Fruit fly (Drosophila melanogaster) whole organism, larva: ENCODE results near the gene GluRIIA.

Experiments
- noc ChIP-seq: fragments of 200-800 bp; sonication (Bioruptor generic); optimal IDR thresholded peaks from 3 replicates; lab custom pipeline; 2019; ENCODE audit warnings: missing biosample characterization, mild to moderate bottlenecking, missing genetic modification characterization, moderate library complexity

GluRIIA gene

dm6 chr2L:5554818-5555217 is at the start of gene GluRIIA:
Gene GluRIIA, plus strand, starts transcription at chr2L:5555072.
- no peak for TF ChIP-seq noc (tag; lab: Kevin White, UChicago)

dm6 chr2L:5505130-5505529 is 49.7 kb upstream of the GluRIIA start:
- TF ChIP-seq noc (tag; lab: Kevin White, UChicago): no peak

- TF ChIP-seq noc (tag; lab: Kevin White, UChicago): no peak
Observed at dm6 chr2L:5507082-5507481, 47.8 kb upstream of the GluRIIA start.

- no peak for TF ChIP-seq noc (tag; lab: Kevin White, UChicago)
Observed at dm6 chr2L:5507823-5508438, 46.9 kb upstream of the GluRIIA start.

- no peak for TF ChIP-seq noc (tag; lab: Kevin White, UChicago)
Observed at dm6 chr2L:5514946-5515345, 39.9 kb upstream of the GluRIIA start.

dm6 chr2L:5517393-5517792 is 37.5 kb upstream of the GluRIIA start, which contains the start of gene CG14020:
Gene CG14020, plus strand, starts transcription at chr2L:5517737.
- no peak for TF ChIP-seq noc (tag; lab: Kevin White, UChicago)

dm6 chr2L:5519846-5520384 is 35.0 kb upstream of the GluRIIA start, which contains the start of the genes CG7382 and cl:
Gene CG7382, minus strand, starts transcription at chr2L:5519896.
Gene cl, plus strand, starts transcription at chr2L:5520135.
- no peak for TF ChIP-seq noc (tag; lab: Kevin White, UChicago)

- TF ChIP-seq noc (tag; lab: Kevin White, UChicago): no peak
Observed at dm6 chr2L:5520757-5521156, 34.1 kb upstream of the GluRIIA start.

dm6 chr2L:5523848-5524473 is 30.9 kb upstream of the GluRIIA start, which contains the start of the genes Vps52 and Elp4:
Gene Vps52, minus strand, starts transcription at chr2L:5523898.
Gene Elp4, plus strand, starts transcription at chr2L:5524139.
- peak; percentile 75 for TF ChIP-seq noc (tag; lab: Kevin White, UChicago)

- TF ChIP-seq noc (tag; lab: Kevin White, UChicago): no peak
Observed at dm6 chr2L:5525723-5526122, 29.1 kb upstream of the GluRIIA start, which contains the start of gene Cap-D3. Gene Cap-D3, plus strand, starts transcription at chr2L:5525905.

dm6 chr2L:5526738-5527137 is 28.1 kb upstream of the GluRIIA start, which contains the start of gene Cox11:
Gene Cox11, plus strand, starts transcription at chr2L:5526957.
- TF ChIP-seq noc (tag; lab: Kevin White, UChicago): no peak

dm6 chr2L:5527861-5528260 is 27.0 kb upstream of the GluRIIA start, which contains the start of gene CG31915:
Gene CG31915, plus strand, starts transcription at chr2L:5528123.
- no peak for TF ChIP-seq noc (tag; lab: Kevin White, UChicago)

dm6 chr2L:5532061-5532460 is 22.8 kb upstream of the GluRIIA start, which contains the start of gene Coq6:
Gene Coq6, minus strand, starts transcription at chr2L:5532223.
- TF ChIP-seq noc (tag; lab: Kevin White, UChicago): no peak

- no peak for TF ChIP-seq noc (tag; lab: Kevin White, UChicago)
Observed at dm6 chr2L:5536658-5537057, 18.2 kb upstream of the GluRIIA start, which contains the start of gene tomb. Gene tomb, minus strand, starts transcription at chr2L:5536758.

- TF ChIP-seq noc (tag; lab: Kevin White, UChicago): no peak
Observed at dm6 chr2L:5537063-5537462, 17.8 kb upstream of the GluRIIA start.

dm6 chr2L:5539034-5539433 is 15.8 kb upstream of the GluRIIA start, which contains the start of gene CG14015:
Gene CG14015, minus strand, starts transcription at chr2L:5539196.
- no peak for TF ChIP-seq noc (tag; lab: Kevin White, UChicago)
